Fruit fly (Drosophila melanogaster): ENCODE measurements around the gene CG18178.

CG18178 gene

DNA sequence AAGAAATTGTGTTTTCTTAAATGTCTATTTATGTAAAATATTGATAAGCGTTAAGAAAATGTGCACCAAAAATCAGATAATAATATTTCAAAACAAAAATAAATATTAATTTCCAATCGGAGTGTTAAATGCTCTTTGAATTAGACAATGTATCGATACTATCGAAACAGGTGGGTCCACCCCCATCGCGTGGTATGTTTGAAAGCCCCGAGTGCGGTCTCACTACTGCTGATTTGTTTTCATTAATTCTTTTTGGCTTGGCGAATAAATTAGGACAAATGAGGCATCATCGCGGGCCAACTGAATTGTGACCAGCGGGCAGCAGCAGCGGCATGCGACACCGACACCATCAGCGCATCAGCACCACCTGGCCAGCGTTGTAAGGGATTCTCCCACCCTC lies 7.8 kb upstream of the CG18178 start, which contains the start of gene Naa60 (continued):
- TF ChIP-seq unc-4 (GFP tag; IDR thresholded peaks at IDR 0.05; ENCODE audit: partially characterized antibody) (peak; percentile 92), Meics (GFP tag; optimal IDR thresholded peaks at IDR 0.05) (no peak), CG13287 (GFP tag; IDR thresholded peaks at IDR 0.05; ENCODE audit: partially characterized antibody) (peak; percentile 93), Med (GFP tag) (peak; percentile 40), CG12155 (GFP tag; optimal IDR thresholded peaks at IDR 0.05) (no peak), CG14014 (GFP tag; IDR thresholded peaks at IDR 0.05) (no peak), mld (GFP tag; IDR thresholded peaks at IDR 0.05; ENCODE audit: partially characterized antibody) (peak; percentile 69), nerfin-2 (GFP tag; IDR thresholded peaks at IDR 0.05; ENCODE audit: partially characterized antibody) (peak; percentile 67; the same call in 1 of the 2 replicates), chm (GFP tag; IDR thresholded peaks at IDR 0.05) (no peak), CG7786 (GFP tag; optimal IDR thresholded peaks at IDR 0.05) (no peak), bcd (GFP tag; optimal IDR thresholded peaks at IDR 0.05) (no peak), Hr3 (GFP tag; optimal IDR thresholded peaks at IDR 0.05) (no peak), CG6689 (GFP tag; IDR thresholded peaks at IDR 0.05) (no peak), ham (GFP tag; IDR thresholded peaks at IDR 0.05) (no peak), grau (tag; optimal IDR thresholded peaks at IDR 0.05) (peak; percentile 24), danr (GFP tag; IDR thresholded peaks at IDR 0.05) (no peak), nom (GFP tag; optimal IDR thresholded peaks at IDR 0.05) (no peak), sens-2 (GFP tag; IDR thresholded peaks at IDR 0.05) (no peak), Xrp1 (GFP tag; IDR thresholded peaks at IDR 0.05) (no peak), tin (GFP tag; optimal IDR thresholded peaks at IDR 0.05) (no peak), CG14441 (GFP tag; IDR thresholded peaks at IDR 0.05) (no peak), CG1832 (GFP tag; optimal IDR thresholded peaks at IDR 0.05) (no peak), rib (GFP tag; IDR thresholded peaks at IDR 0.05) (no peak), Hand (GFP tag; optimal IDR thresholded peaks at IDR 0.05) (no peak), wor (GFP tag; IDR thresholded peaks at IDR 0.05) (no peak), Stat92E (GFP tag; optimal IDR thresholded peaks at IDR 0.05) (no peak), Mes4 (GFP tag; optimal IDR thresholded peaks at IDR 0.05) (no peak), Atf3 (GFP tag; optimal IDR thresholded peaks at IDR 0.05) (no peak), Fer1 (GFP tag; optimal IDR thresholded peaks at IDR 0.05) (peak; percentile 20), CG6254 (GFP tag; optimal IDR thresholded peaks at IDR 0.05) (no peak), CG12071 (GFP tag; optimal IDR thresholded peaks at IDR 0.05) (no peak), CG6175 (GFP tag; IDR thresholded peaks at IDR 0.05) (no peak), tio (GFP tag; optimal IDR thresholded peaks at IDR 0.05) (no peak), Atf6 (GFP tag; IDR thresholded peaks at IDR 0.05) (no peak), CG10431 (GFP tag; optimal IDR thresholded peaks at IDR 0.05) (no peak), Bgb (GFP tag; IDR thresholded peaks at IDR 0.05; ENCODE audit: partially characterized antibody) (peak; percentile 92), ci (GFP tag; IDR thresholded peaks at IDR 0.05) (no peak), CG18262 (tag; optimal IDR thresholded peaks at IDR 0.05) (no peak), zf30C (GFP tag; optimal IDR thresholded peaks at IDR 0.05) (no peak), Doc2 (GFP tag; IDR thresholded peaks at IDR 0.05) (no peak), CG3163 (GFP tag; optimal IDR thresholded peaks at IDR 0.05) (no peak), otp (GFP tag; IDR thresholded peaks at IDR 0.05) (no peak), pzg (GFP tag; optimal IDR thresholded peaks at IDR 0.05) (peak; percentile 83), Dad (GFP tag; optimal IDR thresholded peaks at IDR 0.05) (no peak), Dip3 (GFP tag; optimal IDR thresholded peaks at IDR 0.05) (no peak), pb (GFP tag; optimal IDR thresholded peaks at IDR 0.05) (no peak), CG1024 (GFP tag; IDR thresholded peaks at IDR 0.05) (no peak), crp (GFP tag; optimal IDR thresholded peaks at IDR 0.05) (no peak), CG8478 (optimal IDR thresholded peaks at IDR 0.05) (no peak), CG10654 (GFP tag; optimal IDR thresholded peaks at IDR 0.05) (no peak), MBD-R2 (GFP tag; IDR thresholded peaks at IDR 0.05) (peak; percentile 85), dmrt11E (tag; optimal IDR thresholded peaks at IDR 0.05) (no peak)

Data from whole organism, embryonic.